Fruit fly (Drosophila melanogaster) whole organism, embryonic: ENCODE results near the gene Vps29.

Source experiments
- Awh ChIP-seq: fragments of 200-800 bp; sonication (Bioruptor generic); IDR thresholded peaks from 2 replicates; pipeline ENCODE4, ENCODE4 v1.3.6; 2022; ENCODE audit warnings: missing biosample characterization, missing genetic modification characterization
- C15 ChIP-seq: fragments of 200-800 bp; sonication (Bioruptor generic); IDR thresholded peaks from 3 replicates; pipeline ENCODE4 v1.3.6; 2022; ENCODE audit warnings: missing biosample characterization, missing genetic modification characterization
- CG10959 ChIP-seq: fragments of 200-800 bp; sonication (Bioruptor generic); IDR thresholded peaks from 2 replicates; pipeline ENCODE4 v1.3.6; 2022; ENCODE audit warnings: missing biosample characterization, missing genetic modification characterization
- CG11723 ChIP-seq: fragments of 200-800 bp; sonication (Bioruptor generic); optimal IDR thresholded peaks from 2 replicates; lab custom pipeline; 2017; ENCODE audit warnings: missing biosample characterization, mild to moderate bottlenecking, missing genetic modification characterization
- CG12391 ChIP-seq: fragments of 200-800 bp; sonication (Bioruptor generic); optimal IDR thresholded peaks from 3 replicates; lab custom pipeline; 2018; ENCODE audit warnings: missing biosample characterization, mild to moderate bottlenecking, missing genetic modification characterization, moderate library complexity
- CG15073 ChIP-seq: fragments of 200-800 bp; sonication (Bioruptor generic); optimal IDR thresholded peaks from 2 replicates; lab custom pipeline; 2016; ENCODE audit warnings: missing biosample characterization, missing genetic modification characterization
- CG15514 ChIP-seq: fragments of 200-800 bp; sonication (Bioruptor generic); optimal IDR thresholded peaks from 3 replicates; lab custom pipeline; 2017; ENCODE audit warnings: missing biosample characterization, missing genetic modification characterization, mild to moderate bottlenecking, moderate library complexity, missing genetic modification reagents
- CG15601 ChIP-seq: fragments of 200-800 bp; sonication (Bioruptor generic); optimal IDR thresholded peaks from 3 replicates; lab custom pipeline; 2019; ENCODE audit warnings: missing biosample characterization, mild to moderate bottlenecking, missing genetic modification characterization, moderate library complexity
- CG16863 ChIP-seq: fragments of 200-800 bp; sonication (Bioruptor generic); optimal IDR thresholded peaks from 3 replicates; lab custom pipeline; 2016; ENCODE audit warnings: missing biosample characterization, missing genetic modification characterization
- CG17361 ChIP-seq: fragments of 200-800 bp; sonication (Bioruptor generic); IDR thresholded peaks from 3 replicates; pipeline ENCODE4 v1.3.6; 2022; ENCODE audit warnings: missing biosample characterization, missing genetic modification characterization
- CG18476 ChIP-seq: fragments of 200-800 bp; sonication (Bioruptor generic); optimal IDR thresholded peaks from 2 replicates; lab custom pipeline; 2016; ENCODE audit warnings: missing biosample characterization, mild to moderate bottlenecking, missing genetic modification characterization
- CG31441 ChIP-seq: fragments of 200-800 bp; sonication (Bioruptor generic); IDR thresholded peaks from 2 replicates; pipeline ENCODE4 v1.3.6; 2022; ENCODE audit warnings: missing biosample characterization, missing genetic modification characterization
- CG34224 ChIP-seq: fragments of 200-800 bp; sonication (Bioruptor generic); IDR thresholded peaks from 3 replicates; pipeline ENCODE4 v1.3.6; 2022; ENCODE audit warnings: missing biosample characterization, missing genetic modification characterization; ENCODE audit not compliant: partially characterized antibody
- CG34376 ChIP-seq: fragments of 200-800 bp; sonication (Bioruptor generic); optimal IDR thresholded peaks from 2 replicates; lab custom pipeline; 2018; ENCODE audit warnings: missing biosample characterization, mild to moderate bottlenecking, missing genetic modification characterization
- CG4328 ChIP-seq: fragments of 200-800 bp; sonication (Bioruptor generic); optimal IDR thresholded peaks from 3 replicates; lab custom pipeline; 2017; ENCODE audit warnings: missing biosample characterization, missing genetic modification reagents, missing genetic modification characterization
- CG43689 ChIP-seq: fragments of 200-800 bp; sonication (Bioruptor generic); IDR thresholded peaks from 2 replicates; pipeline ENCODE4 v1.3.6; 2022; ENCODE audit warnings: missing biosample characterization, missing genetic modification characterization
- CG4617 ChIP-seq: fragments of 200-800 bp; sonication (Bioruptor generic); optimal IDR thresholded peaks from 3 replicates; lab custom pipeline; 2016; ENCODE audit warnings: missing biosample characterization, missing genetic modification characterization, borderline replicate concordance
- CG6254 ChIP-seq: fragments of 200-800 bp; sonication (Bioruptor generic); optimal IDR thresholded peaks from 3 replicates; lab custom pipeline; 2017; ENCODE audit warnings: mild to moderate bottlenecking, missing biosample characterization, missing genetic modification reagents, missing genetic modification characterization
- CG6689 ChIP-seq: fragments of 200-800 bp; sonication (Bioruptor generic); IDR thresholded peaks from 2 replicates; pipeline ENCODE4 v1.3.6; 2022; ENCODE audit warnings: missing biosample characterization, missing genetic modification characterization
- CG6791 ChIP-seq: fragments of 200-800 bp; sonication (Bioruptor generic); IDR thresholded peaks from 3 replicates; pipeline ENCODE4 v1.3.6; 2022; ENCODE audit warnings: missing biosample characterization, missing genetic modification characterization; ENCODE audit not compliant: partially characterized antibody
- D19B ChIP-seq: fragments of 200-800 bp; sonication (Bioruptor generic); optimal IDR thresholded peaks from 2 replicates; lab custom pipeline; 2017; ENCODE audit warnings: missing biosample characterization, mild to moderate bottlenecking, missing genetic modification characterization
- Dad ChIP-seq: fragments of 200-800 bp; sonication (Bioruptor generic); optimal IDR thresholded peaks from 3 replicates; lab custom pipeline; 2016; ENCODE audit warnings: missing biosample characterization, missing genetic modification characterization
- Dbx ChIP-seq: fragments of 200-800 bp; sonication (Bioruptor generic); IDR thresholded peaks from 3 replicates; pipeline ENCODE4 v1.3.6; 2022; ENCODE audit warnings: missing biosample characterization, missing genetic modification characterization
- Dll ChIP-seq: fragments of 200-800 bp; sonication (Bioruptor generic); IDR thresholded peaks from 4 replicates; pipeline ENCODE4 v1.3.6; 2022; ENCODE audit warnings: missing biosample characterization, missing genetic modification characterization; ENCODE audit not compliant: partially characterized antibody
- Ets97D ChIP-seq: fragments of 200-800 bp; sonication (Bioruptor generic); optimal IDR thresholded peaks from 3 replicates; lab custom pipeline; 2016; ENCODE audit warnings: missing biosample characterization, missing genetic modification characterization
- Nf-YC ChIP-seq: fragments of 200-800 bp; optimal IDR thresholded peaks from 3 replicates; lab custom pipeline; 2019; ENCODE audit warnings: missing biosample characterization, mild to moderate bottlenecking, missing genetic modification characterization, moderate library complexity
- Poxn ChIP-seq: fragments of 200-800 bp; sonication (Bioruptor generic); IDR thresholded peaks from 2 replicates; pipeline ENCODE4 v1.3.6; 2022; ENCODE audit warnings: missing biosample characterization, missing genetic modification characterization
- Trl ChIP-seq, 3 experiments: fragments of >200 bp in 2 of 3; fragments of 200-800 bp in 1 of 3; sonication (Bioruptor generic) in 1 of 3; optimal IDR thresholded peaks; 2 replicates in 1 of 3; 3 replicates in 2 of 3; lab custom pipeline; 2016 to 2017; ENCODE audit warnings: missing biosample characterization in 1 of 3, missing genetic modification characterization in 1 of 3
- YL-1 ChIP-seq: fragments of 200-800 bp; sonication (Bioruptor generic); optimal IDR thresholded peaks from 3 replicates; lab custom pipeline; 2017; ENCODE audit warnings: missing biosample characterization, mild to moderate bottlenecking, missing genetic modification characterization
- ab ChIP-seq: fragments of 200-800 bp; sonication (Bioruptor generic); optimal IDR thresholded peaks from 2 replicates; lab custom pipeline; 2016; ENCODE audit warnings: missing biosample characterization, missing genetic modification characterization
- ap ChIP-seq: fragments of 200-800 bp; sonication (Bioruptor generic); IDR thresholded peaks from 2 replicates; pipeline ENCODE4 v1.3.6; 2022; ENCODE audit warnings: missing biosample characterization, missing genetic modification characterization
- corto ChIP-seq: fragments of 200-800 bp; sonication (Bioruptor generic); optimal IDR thresholded peaks from 2 replicates; lab custom pipeline; 2016; ENCODE audit warnings: missing biosample characterization, mild to moderate bottlenecking, missing genetic modification characterization, moderate library complexity
- dati ChIP-seq: fragments of 200-800 bp; sonication (Bioruptor generic); IDR thresholded peaks from 2 replicates; pipeline ENCODE4 v1.3.6; 2022; ENCODE audit warnings: missing biosample characterization, missing genetic modification characterization
- fd102C ChIP-seq: fragments of 200-800 bp; sonication (Bioruptor generic); optimal IDR thresholded peaks from 2 replicates; lab custom pipeline; 2018; ENCODE audit warnings: missing biosample characterization, mild to moderate bottlenecking, missing genetic modification characterization, moderate library complexity
- gcm ChIP-seq: fragments of 200-800 bp; sonication (Bioruptor generic); optimal IDR thresholded peaks from 2 replicates; lab custom pipeline; 2019; ENCODE audit warnings: missing biosample characterization, mild to moderate bottlenecking, missing genetic modification characterization, moderate library complexity
- gcm2 ChIP-seq: fragments of 200-800 bp; sonication (Bioruptor generic); optimal IDR thresholded peaks from 2 replicates; lab custom pipeline; 2016; ENCODE audit warnings: missing biosample characterization, missing genetic modification characterization
- gsb-n ChIP-seq: fragments of 200-800 bp; sonication (Bioruptor generic); optimal IDR thresholded peaks from 3 replicates; lab custom pipeline; 2018; ENCODE audit warnings: missing biosample characterization, mild to moderate bottlenecking, missing genetic modification characterization
- hbn ChIP-seq: fragments of 200-800 bp; sonication (Bioruptor generic); IDR thresholded peaks from 2 replicates; pipeline ENCODE4 v1.3.6; 2022; ENCODE audit warnings: missing biosample characterization, missing genetic modification characterization; ENCODE audit not compliant: partially characterized antibody
- ind ChIP-seq: fragments of 200-800 bp; sonication (Bioruptor generic); optimal IDR thresholded peaks from 3 replicates; lab custom pipeline; 2016; ENCODE audit warnings: missing biosample characterization, missing genetic modification characterization
- lab ChIP-seq: fragments of 200-800 bp; sonication (Bioruptor generic); optimal IDR thresholded peaks from 3 replicates; lab custom pipeline; 2017; ENCODE audit warnings: missing biosample characterization, missing genetic modification characterization, mild to moderate bottlenecking, moderate library complexity, missing genetic modification reagents
- mirr ChIP-seq: fragments of 200-800 bp; sonication (Bioruptor generic); optimal IDR thresholded peaks from 3 replicates; lab custom pipeline; 2018; ENCODE audit warnings: missing biosample characterization, mild to moderate bottlenecking, missing genetic modification characterization
- nerfin-2 ChIP-seq: fragments of 200-800 bp; sonication (Bioruptor generic); IDR thresholded peaks from 2 replicates; pipeline ENCODE4 v1.3.6; 2022; ENCODE audit warnings: missing biosample characterization, missing genetic modification characterization; ENCODE audit not compliant: partially characterized antibody
- org-1 ChIP-seq: fragments of 200-800 bp; sonication (Bioruptor generic); optimal IDR thresholded peaks from 2 replicates; lab custom pipeline; 2017; ENCODE audit warnings: missing biosample characterization, missing genetic modification characterization
- pho ChIP-seq: fragments of 200-800 bp; sonication (Bioruptor generic); optimal IDR thresholded peaks from 2 replicates; lab custom pipeline; 2016; ENCODE audit warnings: missing biosample characterization, missing genetic modification characterization
- repo ChIP-seq: fragments of 200-800 bp; sonication (Bioruptor generic); optimal IDR thresholded peaks from 2 replicates; lab custom pipeline; 2016; ENCODE audit warnings: missing biosample characterization, missing genetic modification characterization
- rib ChIP-seq: fragments of 200-800 bp; sonication (Bioruptor generic); IDR thresholded peaks from 2 replicates; pipeline ENCODE4 v1.3.6; 2022; ENCODE audit warnings: missing biosample characterization, missing genetic modification characterization
- sd ChIP-seq: fragments of 200-800 bp; sonication (Bioruptor generic); optimal IDR thresholded peaks from 3 replicates; lab custom pipeline; 2018; ENCODE audit warnings: missing biosample characterization, mild to moderate bottlenecking, missing genetic modification characterization, moderate library complexity
- sens-2 ChIP-seq: fragments of 200-800 bp; sonication (Bioruptor generic); IDR thresholded peaks from 2 replicates; pipeline ENCODE4 v1.3.6; 2022; ENCODE audit warnings: missing biosample characterization, missing genetic modification characterization
- unpg ChIP-seq: fragments of 200-800 bp; sonication (Bioruptor generic); optimal IDR thresholded peaks from 3 replicates; lab custom pipeline; 2018; ENCODE audit warnings: missing biosample characterization, mild to moderate bottlenecking, missing genetic modification characterization, moderate library complexity
- usp ChIP-seq: fragments of >200 bp; optimal IDR thresholded peaks from 2 replicates; lab custom pipeline; 2017; ENCODE audit warnings: missing biosample characterization, missing genetic modification characterization
- zen2 ChIP-seq: fragments of 200-800 bp; sonication (Bioruptor generic); IDR thresholded peaks from 3 replicates; pipeline ENCODE4 v1.3.6; 2022; ENCODE audit warnings: missing biosample characterization, missing genetic modification characterization; ENCODE audit not compliant: partially characterized antibody

Gene Vps29

DNA sequence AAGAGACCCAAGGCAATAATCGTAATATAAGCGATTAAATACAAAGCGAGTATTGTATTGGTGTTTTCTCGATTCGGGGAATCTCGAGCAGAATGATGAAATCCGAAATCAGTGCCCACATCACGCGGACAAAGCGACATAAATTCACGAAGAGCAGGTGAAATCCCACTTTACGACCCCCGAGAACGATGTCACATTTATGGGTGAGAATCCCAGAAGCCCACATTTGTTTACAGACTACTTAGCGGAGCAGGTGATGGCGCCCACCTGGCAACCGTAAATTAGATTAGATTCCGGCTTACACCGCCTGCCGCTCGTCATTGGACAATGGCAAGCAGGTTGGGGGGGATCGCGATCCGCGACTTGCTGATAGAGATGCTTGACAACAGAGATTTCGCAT lies 36.3 kb upstream of the Vps29 start (continued):
- TF ChIP-seq Ets97D (no peak), CG6254 (no peak), CG11723 (GFP tag; lab: Kevin White, UChicago) (no peak), fd102C (GFP tag; lab: Kevin White, UChicago) (no peak), repo (GFP tag; lab: Kevin White, UChicago) (no peak), pho (GFP tag; lab: Kevin White, UChicago) (no peak), rib (0 out of 2 replicates have a peak, but pooled peaks have one; percentile 11), CG34224 (GFP tag; lab: Robert Waterston, UW) (no peak), CG18476 (GFP tag; lab: Kevin White, UChicago) (no peak), sens-2 (no peak), CG10959 (GFP tag; lab: Robert Waterston, UW) (no peak), hbn (GFP tag; lab: Robert Waterston, UW) (no peak), CG31441 (GFP tag; lab: Robert Waterston, UW) (no peak), CG15073 (GFP tag; lab: Kevin White, UChicago) (no peak), CG15514 (GFP tag; lab: Kevin White, UChicago) (no peak), gsb-n (tag; lab: Kevin White, UChicago) (no peak), ind (GFP tag; lab: Kevin White, UChicago) (no peak), CG43689 (GFP tag; lab: Robert Waterston, UW) (no peak), CG4328 (GFP tag; lab: Kevin White, UChicago) (no peak), CG6689 (GFP tag; lab: Robert Waterston, UW) (no peak), mirr (GFP tag; lab: Kevin White, UChicago) (no peak), gcm2 (GFP tag; lab: Kevin White, UChicago) (no peak), zen2 (GFP tag; lab: Robert Waterston, UW) (no peak), Dll (GFP tag; lab: Robert Waterston, UW) (no peak), CG4617 (GFP tag; lab: Kevin White, UChicago) (no peak), CG16863 (GFP tag; lab: Kevin White, UChicago) (no peak), D19B (GFP tag; lab: Kevin White, UChicago) (no peak), Awh (no peak), sd (tag; lab: Kevin White, UChicago) (peak; percentile 26), org-1 (GFP tag; lab: Kevin White, UChicago) (no peak), unpg (GFP tag; lab: Kevin White, UChicago) (no peak), Nf-YC (no peak), Trl (optimal IDR thresholded peaks at IDR 0.05; lab: Kevin White, UChicago) (no peak), Trl (GFP tag; optimal IDR thresholded peaks at IDR 0.05; lab: Kevin White, UChicago) (no peak), Dad (GFP tag; lab: Kevin White, UChicago) (no peak), lab (peak; percentile 32), CG17361 (GFP tag; lab: Robert Waterston, UW) (no peak), Dbx (GFP tag; lab: Robert Waterston, UW) (peak; percentile 51; the same call in 2 of the 3 replicates), ab (GFP tag; lab: Kevin White, UChicago) (no peak), dati (no peak), nerfin-2 (GFP tag; lab: Robert Waterston, UW) (no peak), CG34376 (GFP tag; lab: Kevin White, UChicago) (peak; percentile 13), Poxn (GFP tag; lab: Robert Waterston, UW) (no peak), corto (no peak), usp (GFP tag; lab: Kevin White, UChicago) (no peak), CG6791 (GFP tag; lab: Robert Waterston, UW) (no peak), CG12391 (tag; lab: Kevin White, UChicago) (no peak), YL-1 (no peak), C15 (no peak), gcm (GFP tag; lab: Kevin White, UChicago) (no peak), ap (GFP tag; lab: Robert Waterston, UW) (no peak), CG15601 (no peak)
